Worm (Caenorhabditis elegans): ENCODE data around the gene asp-3.

DNA sequence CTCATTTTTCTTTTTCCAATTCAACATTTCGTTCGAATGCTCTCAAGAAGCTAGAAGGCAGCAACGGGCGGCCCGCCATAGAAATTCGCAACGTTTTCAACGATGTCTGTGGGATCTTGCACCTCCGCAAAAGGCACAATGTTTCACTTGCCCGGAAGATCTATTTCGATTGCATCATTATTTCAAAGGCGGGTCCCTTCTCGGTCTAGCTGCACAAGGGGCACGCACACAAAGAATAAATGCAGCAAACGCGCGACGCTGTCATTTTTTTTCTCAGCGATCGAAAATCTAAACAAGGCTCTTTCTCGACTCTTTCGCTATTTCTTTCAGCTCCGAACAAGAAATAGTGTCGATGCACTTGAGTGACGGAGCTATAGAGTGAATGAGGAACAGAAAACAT is 45.9 kb upstream of the asp-3 start:
- TF ChIP-seq xbp-1 (tag; optimal IDR thresholded peaks at IDR 0.05): no peak
- TF ChIP-seq dpl-1 (GFP tag; optimal IDR thresholded peaks at IDR 0.05): no peak
- TF ChIP-seq fos-1 (tag; optimal IDR thresholded peaks at IDR 0.05): no peak
- TF ChIP-seq egl-27 (tag; optimal IDR thresholded peaks at IDR 0.05): no peak
- no peak for TF ChIP-seq lin-39 (tag; optimal IDR thresholded peaks at IDR 0.05)
- no peak for TF ChIP-seq F16B12.6 (tag; optimal IDR thresholded peaks at IDR 0.05)
- no peak for TF ChIP-seq isw-1 (GFP tag; IDR thresholded peaks at IDR 0.05)
- no peak for TF ChIP-seq blmp-1 (tag; optimal IDR thresholded peaks at IDR 0.05)
- no peak for TF ChIP-seq sptf-1 (tag; optimal IDR thresholded peaks at IDR 0.05)
- peak in 1 of 2 experiments; percentile 73 for TF ChIP-seq mdl-1 (tag; optimal IDR thresholded peaks at IDR 0.05)
- TF ChIP-seq efl-1 (optimal IDR thresholded peaks at IDR 0.05): no peak
- TF ChIP-seq efl-1 (GFP tag; optimal IDR thresholded peaks at IDR 0.05 in 1 of 2): no peak
- TF ChIP-seq tlp-1 (tag; optimal IDR thresholded peaks at IDR 0.05): no peak

All from whole organism, L1 larva.